Worm (Caenorhabditis elegans): Measurements from ENCODE around the gene tbc-13.

- TF ChIP-seq ztf-4 (tag; optimal IDR thresholded peaks at IDR 0.05) (no peak), lin-39 (tag; optimal IDR thresholded peaks at IDR 0.05) (no peak), nhr-12 (tag; optimal IDR thresholded peaks at IDR 0.05) (no peak), mdl-1 (tag; optimal IDR thresholded peaks at IDR 0.05) (no peak), pha-4 (tag; optimal IDR thresholded peaks at IDR 0.05) (no peak), ceh-82 (tag; optimal IDR thresholded peaks at IDR 0.05) (no peak)
These were observed 40.4 kb upstream of the tbc-13 start for ce11 chrX:12444423-12444822.
